Worm (Caenorhabditis elegans) whole organism, L4 larva: ENCODE measurements around the gene meg-2.

Experiments
- R02D3.7 ChIP-seq: fragments of 150-350 bp; sonication (generic microtip); optimal IDR thresholded peaks from 3 replicates; lab custom pipeline; 2014; ENCODE audit warnings: missing biosample characterization, missing genetic modification characterization
- aly-2 ChIP-seq: sonication (generic microtip); optimal IDR thresholded peaks from 2 replicates; lab custom pipeline; 2018; ENCODE audit warnings: missing biosample characterization, missing genetic modification characterization
- cey-2 ChIP-seq: sonication (generic microtip); optimal IDR thresholded peaks from 3 replicates; lab custom pipeline; 2017; ENCODE audit warnings: missing genetic modification characterization, mild to moderate bottlenecking, missing compliant biosample characterization, antibody characterized with exemption, borderline replicate concordance; ENCODE audit not compliant: insufficient read depth
- dmd-9 ChIP-seq: fragments of 200-800 bp; sonication (Bioruptor generic); IDR thresholded peaks from 2 replicates; pipeline ENCODE4 v1.3.6; 2022; ENCODE audit warnings: missing genetic modification reagents, missing genetic modification characterization, missing compliant biosample characterization
- duxl-1 ChIP-seq: sonication (generic microtip); optimal IDR thresholded peaks from 2 replicates; lab custom pipeline; 2016; ENCODE audit warnings: mild to moderate bottlenecking, missing genetic modification characterization, moderate library complexity, missing compliant biosample characterization; ENCODE audit not compliant: poor library complexity
- fkh-10 ChIP-seq: fragments of 150-350 bp; optimal IDR thresholded peaks from 2 replicates; lab custom pipeline; 2014; ENCODE audit warnings: missing biosample characterization, missing genetic modification reagents, missing genetic modification characterization
- lin-39 ChIP-seq: fragments of 150-350 bp; optimal IDR thresholded peaks from 2 replicates; lab custom pipeline; 2014; ENCODE audit warnings: missing biosample characterization, missing genetic modification reagents, missing genetic modification characterization
- lir-3 ChIP-seq: sonication (generic microtip); optimal IDR thresholded peaks from 2 replicates; lab custom pipeline; 2016; ENCODE audit warnings: mild to moderate bottlenecking, missing genetic modification characterization, missing compliant biosample characterization
- nhr-11 ChIP-seq: fragments of 150-350 bp; optimal IDR thresholded peaks from 2 replicates; lab custom pipeline; 2014; ENCODE audit warnings: missing biosample characterization, missing genetic modification characterization
- nhr-6 ChIP-seq: fragments of 150-350 bp; optimal IDR thresholded peaks from 2 replicates; lab custom pipeline; 2014; ENCODE audit warnings: missing biosample characterization, missing genetic modification characterization
- nhr-76 ChIP-seq: fragments of 150-350 bp; optimal IDR thresholded peaks from 2 replicates; lab custom pipeline; 2014; ENCODE audit warnings: missing biosample characterization, missing genetic modification characterization
- saeg-2 ChIP-seq: fragments of 200-800 bp; sonication (Bioruptor generic); IDR thresholded peaks from 2 replicates; pipeline ENCODE4 v1.3.6; 2022; ENCODE audit warnings: missing genetic modification reagents, missing genetic modification characterization, missing compliant biosample characterization
- tra-1 ChIP-seq: fragments of 200-800 bp; sonication (Bioruptor generic); IDR thresholded peaks from 2 replicates; pipeline ENCODE4 v1.3.6; 2022; ENCODE audit warnings: missing genetic modification reagents, missing genetic modification characterization, missing compliant biosample characterization
- unc-62 ChIP-seq, 3 experiments: fragments of 150-350 bp in 1 of 3; sonication (generic microtip); optimal IDR thresholded peaks in 2 of 3; peaks in 1 of 3; 1 replicate in 1 of 3; 2 replicates in 2 of 3; lab custom pipeline; 2014 to 2017; ENCODE audit warnings: missing biosample characterization in 3 of 3, missing genetic modification characterization in 3 of 3, missing genetic modification reagents in 3 of 3, missing genotype in 1 of 3

DNA sequence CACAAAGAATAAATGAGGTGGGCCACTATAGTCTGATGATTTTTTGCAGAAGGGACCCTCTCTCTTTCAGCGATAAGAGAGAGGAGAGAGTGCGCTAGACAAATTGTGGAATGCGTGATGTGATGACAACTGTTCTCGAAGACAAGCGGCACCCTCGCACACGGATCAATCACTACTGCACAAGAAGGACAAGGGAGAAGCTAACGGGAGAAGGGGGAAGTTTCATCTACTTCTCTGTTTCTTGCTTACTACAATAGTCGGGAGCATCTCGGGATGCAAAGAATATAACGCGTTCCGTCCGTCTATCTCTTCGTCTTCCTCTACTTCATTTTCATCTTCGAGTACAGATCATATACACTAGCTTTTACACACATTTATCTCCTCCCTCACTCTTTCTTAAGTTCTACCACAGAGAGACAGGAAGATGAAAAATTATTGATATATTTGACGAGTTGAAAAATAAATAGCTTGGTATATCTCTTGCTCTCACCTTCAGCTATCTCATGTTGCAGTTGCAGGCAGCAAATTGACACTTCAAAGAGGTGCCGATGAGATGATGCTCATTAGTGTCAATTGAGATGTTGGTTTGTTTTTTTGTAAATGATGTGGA, 52.5 kb downstream of the meg-2 start:
- TF ChIP-seq saeg-2 (GFP tag; lab: Robert Waterston, UW) (no peak), lin-39 (no peak), dmd-9 (no peak), duxl-1 (tag; lab: Kevin White, UChicago) (no peak), tra-1 (GFP tag; lab: Robert Waterston, UW) (0 out of 2 replicates have a peak, but pooled peaks have one; percentile 52), unc-62 (GFP tag; optimal IDR thresholded peaks at IDR 0.05 in 1 of 2; lab: Kevin White, UChicago) (peak in 1 of 2 experiments; percentile 64), unc-62 (tag; optimal IDR thresholded peaks at IDR 0.05; lab: Kevin White, UChicago) (no peak), nhr-76 (tag; lab: Kevin White, UChicago) (no peak), nhr-11 (peak; percentile 46), lir-3 (tag; lab: Kevin White, UChicago) (no peak), aly-2 (tag; lab: Kevin White, UChicago) (no peak), nhr-6 (no peak), R02D3.7 (tag; lab: Kevin White, UChicago) (no peak), fkh-10 (GFP tag; lab: Kevin White, UChicago) (no peak), cey-2 (tag; lab: Kevin White, UChicago) (no peak)
